Fruit fly (Drosophila melanogaster): ENCODE measurements around the gene CG31191.

DNA sequence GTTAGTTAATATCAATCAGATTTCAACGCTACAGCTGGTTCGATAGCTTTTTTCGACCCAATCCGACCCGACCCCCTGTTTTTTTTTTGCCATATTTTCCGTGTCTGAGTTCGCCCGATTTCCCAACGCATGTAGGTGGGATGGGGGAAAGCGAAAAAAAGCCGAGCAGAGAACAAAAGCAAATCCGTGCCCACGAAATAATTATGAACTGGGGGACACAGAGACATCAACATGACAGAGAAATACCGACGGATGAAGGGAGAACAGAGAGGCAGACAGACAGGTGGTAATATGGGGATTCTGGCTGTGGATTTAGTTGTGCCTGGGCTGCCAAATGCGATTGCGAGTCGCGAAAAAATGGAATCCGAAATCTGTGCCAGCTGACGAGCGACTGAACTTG, 43.7 kb upstream of the CG31191 start:
- TF ChIP-seq pan (optimal IDR thresholded peaks at IDR 0.05) (no peak), usp (GFP tag; optimal IDR thresholded peaks at IDR 0.05) (no peak)

All from whole organism.